Worm (Caenorhabditis elegans) whole organism, L4/young adult: ENCODE measurements around the gene lnp-1.

Source experiments
- W03F9.2 ChIP-seq: fragments of 150-350 bp; optimal IDR thresholded peaks from 2 replicates; lab custom pipeline; 2014; ENCODE audit warnings: missing biosample characterization, missing genetic modification characterization
- dao-5 ChIP-seq: sonication (generic microtip); optimal IDR thresholded peaks from 2 replicates; lab custom pipeline; 2016; ENCODE audit warnings: missing genotype, missing genetic modification characterization, moderate library complexity, missing compliant biosample characterization
- him-1 ChIP-seq: sonication (generic microtip); optimal IDR thresholded peaks from 2 replicates; lab custom pipeline; 2016; ENCODE audit warnings: missing genotype, missing genetic modification reagents, missing genetic modification characterization, missing compliant biosample characterization

- TF ChIP-seq dao-5 (tag; lab: Kevin White, UChicago) (no peak), W03F9.2 (tag; lab: Kevin White, UChicago) (no peak), him-1 (tag; lab: Kevin White, UChicago) (no peak)
Measured at ce11 chrX:4632088-4632487, 43.5 kb downstream of the lnp-1 start, which contains the start of gene slcr-46.1.
